Worm (Caenorhabditis elegans) whole organism, L4 larva: Measurements from ENCODE around the gene ZK666.8.
A peak's percentile ranks its signal among the peaks of the same experiment; 100 is the strongest.

ENCODE experiments used
- F10B5.3 ChIP-seq: sonication (generic microtip); optimal IDR thresholded peaks from 2 replicates; lab custom pipeline; 2016; ENCODE audit warnings: mild to moderate bottlenecking, missing genetic modification characterization, missing compliant biosample characterization
- F37D6.2 ChIP-seq: sonication (generic microtip); optimal IDR thresholded peaks from 2 replicates; lab custom pipeline; 2016; ENCODE audit warnings: mild to moderate bottlenecking, missing genetic modification characterization, missing compliant biosample characterization
- F44E2.7 ChIP-seq: fragments of 200-800 bp; sonication (Bioruptor generic); IDR thresholded peaks from 2 replicates; pipeline ENCODE4 v2.1.2; 2022; ENCODE audit warnings: missing genetic modification characterization, missing compliant biosample characterization
- F49E8.2 ChIP-seq: sonication (generic microtip); optimal IDR thresholded peaks from 2 replicates; lab custom pipeline; 2016; ENCODE audit warnings: missing compliant biosample characterization, mild to moderate bottlenecking, missing genetic modification characterization, borderline replicate concordance
- T20F7.1 ChIP-seq: fragments of 200-800 bp; sonication (Bioruptor generic); optimal IDR thresholded peaks from 2 replicates; lab custom pipeline; 2018; ENCODE audit warnings: mild to moderate bottlenecking, missing genetic modification characterization, missing compliant biosample characterization
- T26A8.4 ChIP-seq: fragments of 200-800 bp; sonication (Bioruptor generic); IDR thresholded peaks from 2 replicates; pipeline ENCODE4 v1.3.6; 2022; ENCODE audit warnings: missing genetic modification characterization, missing compliant biosample characterization
- Y5F2A.4 ChIP-seq: fragments of 200-800 bp; sonication (Bioruptor generic); optimal IDR thresholded peaks from 2 replicates; lab custom pipeline; 2018; ENCODE audit warnings: mild to moderate bottlenecking, missing genetic modification characterization, missing compliant biosample characterization
- aha-1 ChIP-seq: fragments of 150-350 bp; peaks from one replicate; lab custom pipeline; 2014; ENCODE audit warnings: missing biosample characterization, missing genetic modification characterization
- ama-1 ChIP-seq: fragments of 150-350 bp; optimal IDR thresholded peaks from 2 replicates; lab custom pipeline; 2014; ENCODE audit warnings: inconsistent platforms, mixed read lengths
- ceh-32 ChIP-seq: sonication (generic microtip); optimal IDR thresholded peaks from 2 replicates; lab custom pipeline; 2016; ENCODE audit warnings: mild to moderate bottlenecking, missing genetic modification characterization, missing compliant biosample characterization; ENCODE audit not compliant: poor library complexity
- ceh-82 ChIP-seq: sonication (generic microtip); optimal IDR thresholded peaks from 2 replicates; lab custom pipeline; 2017; ENCODE audit warnings: missing biosample characterization, missing genetic modification characterization
- ctbp-1 ChIP-seq: fragments of 200-800 bp; sonication (Bioruptor generic); IDR thresholded peaks from 2 replicates; pipeline ENCODE4 v1.3.6; 2022; ENCODE audit warnings: missing genetic modification reagents, missing genetic modification characterization, missing compliant biosample characterization
- daf-16 ChIP-seq, 3 experiments: sonication (generic microtip); optimal IDR thresholded peaks; 2 replicates each; lab custom pipeline; 2016 to 2017; ENCODE audit warnings: missing genetic modification characterization in 3 of 3, missing genetic modification reagents in 3 of 3, mild to moderate bottlenecking in 2 of 3, missing compliant biosample characterization in 2 of 3, missing biosample characterization in 1 of 3, moderate library complexity in 1 of 3
- daf-19 ChIP-seq: fragments of 200-800 bp; sonication (Bioruptor generic); conservative IDR thresholded peaks from 2 replicates; pipeline ENCODE4 v1.3.6; 2022; ENCODE audit warnings: missing genetic modification characterization, missing compliant biosample characterization
- dmd-6 ChIP-seq: fragments of 200-800 bp; sonication (Bioruptor generic); IDR thresholded peaks from 2 replicates; pipeline ENCODE4 v1.3.6; 2022; ENCODE audit warnings: missing genetic modification reagents, missing genetic modification characterization, missing compliant biosample characterization
- dve-1 ChIP-seq: sonication (generic microtip); optimal IDR thresholded peaks from 2 replicates; lab custom pipeline; 2017; ENCODE audit warnings: antibody characterized with exemption, mild to moderate bottlenecking, missing genetic modification characterization, missing compliant biosample characterization; ENCODE audit not compliant: insufficient read depth
- gei-8 ChIP-seq: fragments of 200-800 bp; sonication (Bioruptor generic); optimal IDR thresholded peaks from 2 replicates; lab custom pipeline; 2018; ENCODE audit warnings: mild to moderate bottlenecking, missing genetic modification characterization, missing compliant biosample characterization
- hif-1 ChIP-seq, 2 experiments: sonication (generic microtip); optimal IDR thresholded peaks; 2 replicates each; lab custom pipeline; 2016 to 2017; ENCODE audit warnings: missing compliant biosample characterization in 2 of 2, missing genetic modification characterization in 2 of 2, missing genetic modification reagents in 2 of 2, missing genotype in 2 of 2, mild to moderate bottlenecking in 1 of 2
- hlh-30 ChIP-seq: sonication (generic microtip); optimal IDR thresholded peaks from 2 replicates; lab custom pipeline; 2017; ENCODE audit warnings: antibody characterized with exemption, mild to moderate bottlenecking, missing genetic modification characterization, missing compliant biosample characterization; ENCODE audit not compliant: insufficient read depth
- hmg-1.1 ChIP-seq: fragments of 200-800 bp; sonication (Bioruptor generic); IDR thresholded peaks from 2 replicates; pipeline ENCODE4 v1.3.6; 2022; ENCODE audit warnings: missing genetic modification reagents, missing genetic modification characterization, missing compliant biosample characterization
- lin-38 ChIP-seq: fragments of 200-800 bp; sonication (Bioruptor generic); IDR thresholded peaks from 2 replicates; pipeline ENCODE4 v1.3.6; 2022; ENCODE audit warnings: missing genetic modification reagents, missing genetic modification characterization, missing compliant biosample characterization
- lin-39 ChIP-seq: fragments of 150-350 bp; optimal IDR thresholded peaks from 2 replicates; lab custom pipeline; 2014; ENCODE audit warnings: missing biosample characterization, missing genetic modification reagents, missing genetic modification characterization
- lir-3 ChIP-seq: sonication (generic microtip); optimal IDR thresholded peaks from 2 replicates; lab custom pipeline; 2016; ENCODE audit warnings: mild to moderate bottlenecking, missing genetic modification characterization, missing compliant biosample characterization
- madf-5 ChIP-seq, 2 experiments: fragments of 200-800 bp; sonication (Bioruptor generic); IDR thresholded peaks; 2 replicates each; pipeline ENCODE4 v1.3.6; 2022; ENCODE audit warnings: missing compliant biosample characterization in 2 of 2, missing genetic modification characterization in 2 of 2
- madf-9 ChIP-seq: fragments of 200-800 bp; sonication (Bioruptor generic); conservative IDR thresholded peaks from 2 replicates; pipeline ENCODE4 v1.3.6; 2022; ENCODE audit warnings: missing genetic modification reagents, missing genetic modification characterization, missing compliant biosample characterization
- mep-1 ChIP-seq: fragments of 150-350 bp; sonication (generic microtip); optimal IDR thresholded peaks from 3 replicates; lab custom pipeline; 2014; ENCODE audit warnings: missing biosample characterization, missing genetic modification characterization
- mxl-3 ChIP-seq: fragments of 200-800 bp; sonication (Bioruptor generic); optimal IDR thresholded peaks from 2 replicates; lab custom pipeline; 2018; ENCODE audit warnings: mild to moderate bottlenecking, missing genetic modification characterization, missing compliant biosample characterization
- nhr-102 ChIP-seq: sonication (generic microtip); optimal IDR thresholded peaks from 2 replicates; lab custom pipeline; 2016; ENCODE audit warnings: mild to moderate bottlenecking, missing genetic modification characterization, moderate library complexity, missing compliant biosample characterization
- nhr-11 ChIP-seq: fragments of 150-350 bp; optimal IDR thresholded peaks from 2 replicates; lab custom pipeline; 2014; ENCODE audit warnings: missing biosample characterization, missing genetic modification characterization
- nhr-25 ChIP-seq: sonication (generic microtip); optimal IDR thresholded peaks from 2 replicates; lab custom pipeline; 2017; ENCODE audit warnings: missing genetic modification characterization, mild to moderate bottlenecking, missing compliant biosample characterization, antibody characterized with exemption, moderate library complexity, borderline replicate concordance; ENCODE audit not compliant: insufficient read depth
- nhr-28 ChIP-seq: fragments of 150-350 bp; optimal IDR thresholded peaks from 2 replicates; lab custom pipeline; 2014; ENCODE audit warnings: missing biosample characterization, missing genetic modification characterization
- nhr-41 ChIP-seq: fragments of 200-800 bp; sonication (Bioruptor generic); IDR thresholded peaks from 2 replicates; pipeline ENCODE4 v1.3.6; 2022; ENCODE audit warnings: missing genetic modification reagents, missing genetic modification characterization, missing compliant biosample characterization
- nhr-48 ChIP-seq: sonication (generic microtip); optimal IDR thresholded peaks from 2 replicates; lab custom pipeline; 2016; ENCODE audit warnings: mild to moderate bottlenecking, missing genetic modification characterization, missing compliant biosample characterization
- nhr-6 ChIP-seq: fragments of 150-350 bp; optimal IDR thresholded peaks from 2 replicates; lab custom pipeline; 2014; ENCODE audit warnings: missing biosample characterization, missing genetic modification characterization
- nhr-76 ChIP-seq: fragments of 150-350 bp; optimal IDR thresholded peaks from 2 replicates; lab custom pipeline; 2014; ENCODE audit warnings: missing biosample characterization, missing genetic modification characterization
- nhr-77 ChIP-seq: fragments of 150-350 bp; optimal IDR thresholded peaks from 2 replicates; lab custom pipeline; 2014; ENCODE audit warnings: missing biosample characterization, missing genetic modification characterization
- pha-4 ChIP-seq, 2 experiments: fragments of 150-350 bp in 1 of 2; fragments of 200-800 bp in 1 of 2; sonication (Bioruptor generic) in 1 of 2; IDR thresholded peaks in 1 of 2; optimal IDR thresholded peaks in 1 of 2; 2 replicates each; pipeline versions ENCODE4 v1.3.6 to Lab custom; 2014 to 2022; ENCODE audit warnings: missing genetic modification characterization in 2 of 2, missing genetic modification reagents in 2 of 2, missing biosample characterization in 1 of 2, missing compliant biosample characterization in 1 of 2
- php-3 ChIP-seq: fragments of 200-800 bp; sonication (Bioruptor generic); IDR thresholded peaks from 2 replicates; pipeline ENCODE4 v1.3.6; 2022; ENCODE audit warnings: missing genetic modification reagents, missing genetic modification characterization, missing compliant biosample characterization
- pqm-1 ChIP-seq: sonication (generic microtip); optimal IDR thresholded peaks from 2 replicates; lab custom pipeline; 2017; ENCODE audit warnings: missing biosample characterization, missing genetic modification characterization
- rbr-2 ChIP-seq: sonication (generic microtip); optimal IDR thresholded peaks from 2 replicates; lab custom pipeline; 2016; ENCODE audit warnings: missing genotype, missing genetic modification characterization, missing compliant biosample characterization
- saeg-2 ChIP-seq: fragments of 200-800 bp; sonication (Bioruptor generic); IDR thresholded peaks from 2 replicates; pipeline ENCODE4 v1.3.6; 2022; ENCODE audit warnings: missing genetic modification reagents, missing genetic modification characterization, missing compliant biosample characterization
- set-16 ChIP-seq: fragments of 200-800 bp; sonication (Bioruptor generic); IDR thresholded peaks from 2 replicates; pipeline ENCODE4 v1.3.6; 2022; ENCODE audit warnings: missing genetic modification reagents, missing genetic modification characterization, missing compliant biosample characterization
- skn-1 ChIP-seq: fragments of 150-350 bp; optimal IDR thresholded peaks from 2 replicates; lab custom pipeline; 2014; ENCODE audit warnings: missing biosample characterization, missing genetic modification characterization
- snpc-1.2 ChIP-seq: fragments of 200-800 bp; sonication (Bioruptor generic); IDR thresholded peaks from 2 replicates; pipeline ENCODE4 v1.3.6; 2022; ENCODE audit warnings: missing genetic modification reagents, missing genetic modification characterization, missing compliant biosample characterization
- tag-97 ChIP-seq: fragments of 200-800 bp; sonication (Bioruptor generic); IDR thresholded peaks from 2 replicates; pipeline ENCODE4 v1.3.6; 2022; ENCODE audit warnings: missing genetic modification characterization, missing compliant biosample characterization
- unc-130 ChIP-seq: sonication (generic microtip); optimal IDR thresholded peaks from 2 replicates; lab custom pipeline; 2016; ENCODE audit warnings: missing genetic modification reagents, missing genetic modification characterization, missing compliant biosample characterization
- vab-7 ChIP-seq: fragments of 200-800 bp; sonication (Bioruptor generic); IDR thresholded peaks from 2 replicates; pipeline ENCODE4 v1.3.6; 2022; ENCODE audit warnings: missing genetic modification reagents, missing genetic modification characterization, missing compliant biosample characterization
- zfp-2 ChIP-seq: sonication (generic microtip); optimal IDR thresholded peaks from 2 replicates; lab custom pipeline; 2016; ENCODE audit warnings: mild to moderate bottlenecking, missing genetic modification characterization, missing compliant biosample characterization
- zip-2 ChIP-seq: fragments of 150-350 bp; optimal IDR thresholded peaks from 2 replicates; lab custom pipeline; 2014; ENCODE audit warnings: missing biosample characterization, missing genetic modification characterization

Gene ZK666.8

DNA sequence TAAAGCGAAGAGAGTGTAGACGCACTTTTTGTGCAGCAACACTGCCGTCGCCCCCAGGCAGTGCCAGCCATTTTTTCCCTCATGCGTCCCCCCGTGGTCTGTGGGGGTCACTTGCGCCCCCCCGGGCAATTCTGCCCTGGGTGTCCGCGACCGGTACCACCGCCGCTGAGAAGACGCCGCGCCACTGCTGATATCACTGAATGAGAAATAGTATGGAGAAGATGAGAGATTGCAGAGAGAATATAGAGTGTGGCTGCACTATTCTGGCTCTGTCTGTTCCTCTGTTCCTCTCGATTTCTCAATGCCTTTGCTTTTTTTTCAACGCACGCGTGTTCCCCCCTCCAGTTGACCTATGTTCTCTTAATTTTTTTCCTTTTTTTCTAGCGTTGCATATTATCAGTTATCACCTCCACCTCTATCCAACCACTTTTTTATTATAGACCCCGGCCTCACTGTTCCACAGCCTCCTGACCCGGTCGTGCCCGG lies 34.8 kb upstream of the ZK666.8 start, which contains the start of gene mab-10:
TSS of gene mab-10 (plus strand) at position 436 of the 486 bp plus-strand sequence.
- TF ChIP-seq snpc-1.2 (GFP tag; lab: Robert Waterston, UW) (no peak), ceh-82 (tag; lab: Kevin White, UChicago) (no peak), nhr-48 (tag; lab: Kevin White, UChicago) (peak; percentile 20), rbr-2 (tag; lab: Kevin White, UChicago) (peak; percentile 52), ama-1 (no peak), F44E2.7 (0 out of 2 replicates have a peak, but pooled peaks have one; percentile 19), nhr-77 (tag; lab: Kevin White, UChicago) (no peak), nhr-11 (peak; percentile 37), saeg-2 (GFP tag; lab: Robert Waterston, UW) (no peak), nhr-28 (peak; percentile 64), T20F7.1 (no peak), vab-7 (0 out of 2 replicates have a peak, but pooled peaks have one; percentile 20), ctbp-1 (GFP tag; lab: Robert Waterston, UW) (0 out of 2 replicates have a peak, but pooled peaks have one; percentile 41), set-16 (GFP tag; lab: Robert Waterston, UW) (peak; percentile 98), tag-97 (GFP tag; lab: Robert Waterston, UW) (no peak), zip-2 (tag; lab: Kevin White, UChicago) (no peak), skn-1 (no peak), aha-1 (tag; lab: Kevin White, UChicago) (peak; percentile 73), php-3 (GFP tag; lab: Robert Waterston, UW) (peak; percentile 71; the same call in 1 of the 2 replicates), F49E8.2 (tag; lab: Kevin White, UChicago) (no peak), F37D6.2 (peak; percentile 17), nhr-25 (peak; percentile 85), hlh-30 (tag; lab: Kevin White, UChicago) (peak; percentile 85), mxl-3 (GFP tag; lab: Kevin White, UChicago) (peak; percentile 83), nhr-41 (GFP tag; lab: Robert Waterston, UW) (no peak), ceh-32 (tag; lab: Kevin White, UChicago) (peak; percentile 40), madf-5 (GFP tag; IDR thresholded peaks at IDR 0.05; lab: Robert Waterston, UW) (0 out of 4 replicates have a peak, but pooled peaks of 1 of the 2 experiments have one; percentile 25), dve-1 (tag; lab: Kevin White, UChicago) (peak; percentile 67), zfp-2 (tag; lab: Kevin White, UChicago) (no peak), daf-16 (GFP tag; optimal IDR thresholded peaks at IDR 0.05; lab: Kevin White, UChicago) (peak in 1 of 2 experiments; percentile 26), daf-16 (tag; optimal IDR thresholded peaks at IDR 0.05; lab: Kevin White, UChicago) (peak; percentile 40), lin-39 (no peak), hif-1 (tag; optimal IDR thresholded peaks at IDR 0.05; lab: Kevin White, UChicago) (peak in 1 of 2 experiments; percentile 63), gei-8 (GFP tag; lab: Kevin White, UChicago) (peak; percentile 20), nhr-76 (tag; lab: Kevin White, UChicago) (no peak), pqm-1 (tag; lab: Kevin White, UChicago) (peak; percentile 15), hmg-1.1 (GFP tag; lab: Robert Waterston, UW) (peak; percentile 78), lir-3 (tag; lab: Kevin White, UChicago) (no peak), nhr-6 (tag; lab: Kevin White, UChicago) (peak; percentile 46), dmd-6 (peak; percentile 44), nhr-102 (peak; percentile 17), mep-1 (tag; lab: Kevin White, UChicago) (peak; percentile 64), daf-19 (no peak), unc-130 (GFP tag; lab: Kevin White, UChicago) (no peak), F10B5.3 (tag; lab: Kevin White, UChicago) (no peak), T26A8.4 (GFP tag; lab: Robert Waterston, UW) (0 out of 2 replicates have a peak, but pooled peaks have one; percentile 47), lin-38 (GFP tag; lab: Robert Waterston, UW) (0 out of 2 replicates have a peak, but pooled peaks have one; percentile 19), pha-4 (GFP tag; IDR thresholded peaks at IDR 0.05; lab: Robert Waterston, UW) (peak; percentile 17; the same call in 1 of the 2 replicates), pha-4 (tag; optimal IDR thresholded peaks at IDR 0.05; lab: Kevin White, UChicago) (peak; percentile 49), madf-9 (GFP tag; lab: Robert Waterston, UW) (no peak), Y5F2A.4 (GFP tag; lab: Kevin White, UChicago) (no peak)
